Fruit fly (Drosophila melanogaster): Measurements from ENCODE around the gene CG7420.

Gene CG7420

dm6 chr2L:1463362-1463908 is 39.3 kb downstream of the CG7420 start:
- TF ChIP-seq GATAd (GFP tag; optimal IDR thresholded peaks at IDR 0.05) (no peak), Hr83 (GFP tag; optimal IDR thresholded peaks at IDR 0.05; ENCODE audit: poor library complexity, severe bottlenecking) (no peak), dl (GFP tag; optimal IDR thresholded peaks at IDR 0.05; ENCODE audit: insufficient read depth in 1 of 2, partially characterized antibody in 2 of 2) (no peak)

DNA sequence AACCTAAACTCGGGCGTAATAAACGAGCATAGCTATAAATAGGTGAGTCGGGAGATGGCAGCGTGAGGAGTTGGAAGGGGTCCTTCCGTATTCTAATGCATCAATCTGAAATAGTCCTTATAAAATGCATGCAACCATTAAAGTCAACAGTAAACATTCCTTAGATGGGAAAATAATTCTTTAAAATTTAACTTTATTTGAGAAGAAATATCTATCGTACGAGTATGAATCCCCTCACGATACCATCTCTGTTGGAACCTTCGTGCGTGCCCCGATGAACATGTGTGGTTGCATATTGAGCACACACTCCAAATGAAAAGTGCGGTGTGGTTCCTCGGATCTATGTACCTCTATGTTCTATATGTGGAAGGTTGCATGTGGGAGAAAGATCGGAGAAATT is 40.6 kb downstream of the CG7420 start:
- TF ChIP-seq sv (GFP tag; optimal IDR thresholded peaks at IDR 0.05) (peak; percentile 40), Myc (optimal IDR thresholded peaks at IDR 0.05) (no peak)

dm6 chr2L:1460463-1461219 is 42.1 kb downstream of the CG7420 start:
- TF ChIP-seq Dif (GFP tag; optimal IDR thresholded peaks at IDR 0.05; ENCODE audit: partially characterized antibody) = peak; percentile 10
- no peak for TF ChIP-seq Hr78 (GFP tag; optimal IDR thresholded peaks at IDR 0.05)

DNA sequence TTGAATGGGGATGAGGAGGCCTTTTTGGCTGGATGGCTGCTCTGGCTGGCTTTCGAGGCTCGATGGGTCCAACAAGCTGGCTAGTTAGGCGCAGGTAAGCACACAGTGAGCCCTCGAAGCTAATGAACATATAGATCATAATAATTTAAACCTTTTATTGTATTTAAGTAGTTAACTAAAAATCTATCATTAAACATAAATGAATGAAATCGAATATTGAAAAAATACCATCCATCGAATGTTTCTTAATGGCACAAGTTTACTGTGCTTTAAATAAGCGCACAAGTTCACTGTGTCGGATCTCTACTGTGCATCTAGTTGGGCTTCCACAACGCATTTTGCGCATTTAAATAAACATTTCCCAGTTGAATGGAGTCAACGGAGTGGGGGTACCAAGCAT is 43.4 kb downstream of the CG7420 start:
- TF ChIP-seq usp (GFP tag; optimal IDR thresholded peaks at IDR 0.05) = no peak
- TF ChIP-seq h (GFP tag; optimal IDR thresholded peaks at IDR 0.05) = peak; percentile 13
- peak; percentile 8 for TF ChIP-seq HLH106 (tag; optimal IDR thresholded peaks at IDR 0.05)
- TF ChIP-seq fru (GFP tag; optimal IDR thresholded peaks at IDR 0.05) = peak; percentile 16
- peak in 1 of 2 experiments; percentile 26 for TF ChIP-seq foxo (GFP tag; optimal IDR thresholded peaks at IDR 0.05)
- peak; percentile 36 for TF ChIP-seq woc (GFP tag; optimal IDR thresholded peaks at IDR 0.05)
- no peak for TF ChIP-seq dl (GFP tag; optimal IDR thresholded peaks at IDR 0.05; ENCODE audit: insufficient read depth in 1 of 2, partially characterized antibody in 2 of 2)
- no peak for TF ChIP-seq dmrt93B (GFP tag; optimal IDR thresholded peaks at IDR 0.05)
- TF ChIP-seq rgr (GFP tag; optimal IDR thresholded peaks at IDR 0.05) = peak; percentile 21
- no peak for TF ChIP-seq Dif (GFP tag; optimal IDR thresholded peaks at IDR 0.05; ENCODE audit: partially characterized antibody)
- TF ChIP-seq sage (GFP tag; optimal IDR thresholded peaks at IDR 0.05) = no peak

DNA sequence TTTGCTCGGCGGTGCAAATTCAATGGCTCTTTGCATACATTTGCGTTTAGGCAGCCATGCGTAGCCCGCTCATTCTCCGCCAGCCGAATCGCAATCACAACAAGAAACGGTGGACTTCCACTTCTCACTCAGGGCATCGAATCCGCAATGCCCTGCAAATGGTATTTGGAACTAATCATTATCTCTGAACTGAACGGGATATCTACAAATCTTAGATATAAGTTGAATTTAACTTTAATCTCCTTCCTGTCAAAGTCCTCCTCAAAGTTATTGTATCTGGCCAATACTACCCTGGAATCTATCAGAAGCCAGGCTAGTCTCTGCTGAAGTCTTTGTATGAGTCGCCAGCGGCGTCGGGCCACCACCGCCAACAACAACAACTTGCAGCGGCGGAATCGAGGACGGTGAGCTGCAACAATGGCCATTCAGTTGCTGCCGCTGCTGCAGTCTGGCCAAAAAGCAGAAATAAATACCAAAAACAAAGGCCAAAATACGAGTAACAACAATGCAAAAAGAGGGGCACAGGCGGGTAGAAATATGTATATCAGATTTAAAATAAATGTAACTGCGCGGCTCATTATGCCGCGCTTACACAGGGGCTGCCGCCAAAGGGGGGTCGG is 44.0 kb downstream of the CG7420 start:
- TF ChIP-seq woc (GFP tag; optimal IDR thresholded peaks at IDR 0.05) = peak; percentile 22
- TF ChIP-seq Abd-B (GFP tag; optimal IDR thresholded peaks at IDR 0.05) = no peak
- peak; percentile 37 for TF ChIP-seq HLH106 (tag; optimal IDR thresholded peaks at IDR 0.05)
- peak; percentile 61 for TF ChIP-seq h (GFP tag; optimal IDR thresholded peaks at IDR 0.05)
- TF ChIP-seq Dif (GFP tag; optimal IDR thresholded peaks at IDR 0.05; ENCODE audit: partially characterized antibody) = no peak
- peak in 1 of 2 experiments; percentile 43 for TF ChIP-seq foxo (GFP tag; optimal IDR thresholded peaks at IDR 0.05)
- TF ChIP-seq dmrt93B (GFP tag; optimal IDR thresholded peaks at IDR 0.05) = peak; percentile 5
- TF ChIP-seq rgr (GFP tag; optimal IDR thresholded peaks at IDR 0.05) = peak; percentile 29
- peak; percentile 12 for TF ChIP-seq sage (GFP tag; optimal IDR thresholded peaks at IDR 0.05)
- peak; percentile 14 for TF ChIP-seq OdsH (GFP tag; optimal IDR thresholded peaks at IDR 0.05)
- TF ChIP-seq psq (GFP tag; optimal IDR thresholded peaks at IDR 0.05) = peak; percentile 13
- peak; percentile 53 for TF ChIP-seq ey (GFP tag; optimal IDR thresholded peaks at IDR 0.05)
- peak; percentile 17 for TF ChIP-seq br (GFP tag; optimal IDR thresholded peaks at IDR 0.05)
- no peak for TF ChIP-seq Vsx2 (GFP tag; optimal IDR thresholded peaks at IDR 0.05; ENCODE audit: partially characterized antibody)
- peak; percentile 19 for TF ChIP-seq fru (GFP tag; optimal IDR thresholded peaks at IDR 0.05)
- no peak for TF ChIP-seq dsf (GFP tag; optimal IDR thresholded peaks at IDR 0.05; ENCODE audit: borderline replicate concordance)

- no peak for TF ChIP-seq CG32264 (GFP tag; optimal IDR thresholded peaks at IDR 0.05)
- no peak for TF ChIP-seq OdsH (GFP tag; optimal IDR thresholded peaks at IDR 0.05)
- no peak for TF ChIP-seq GATAd (GFP tag; optimal IDR thresholded peaks at IDR 0.05)
- TF ChIP-seq CrebA (GFP tag; optimal IDR thresholded peaks at IDR 0.05; ENCODE audit: borderline replicate concordance) = no peak
- TF ChIP-seq woc (GFP tag; optimal IDR thresholded peaks at IDR 0.05) = no peak
- no peak for TF ChIP-seq psq (GFP tag; optimal IDR thresholded peaks at IDR 0.05)
- TF ChIP-seq Jra (GFP tag; optimal IDR thresholded peaks at IDR 0.05) = no peak
- no peak for TF ChIP-seq pan (optimal IDR thresholded peaks at IDR 0.05)
Measured at dm6 chr2L:1456822-1457221, 45.9 kb downstream of the CG7420 start.
